Worm (Caenorhabditis elegans) whole organism, midembryonic: Measurements from ENCODE around the gene T09F5.2.

Experiments
- T22C8.4 ChIP-seq: fragments of 200-800 bp; sonication (Bioruptor generic); IDR thresholded peaks from 2 replicates; pipeline ENCODE4 v1.3.6; 2022; ENCODE audit warnings: missing genetic modification characterization, missing compliant biosample characterization
- cog-1 ChIP-seq: sonication (generic microtip); optimal IDR thresholded peaks from 2 replicates; lab custom pipeline; 2016; ENCODE audit warnings: missing genetic modification characterization, missing compliant biosample characterization
- flt-1 ChIP-seq: fragments of 200-800 bp; sonication (Bioruptor generic); IDR thresholded peaks from 2 replicates; pipeline ENCODE4 v1.3.6; 2022; ENCODE audit warnings: missing genetic modification characterization, missing compliant biosample characterization
- klf-2 ChIP-seq: fragments of 200-800 bp; sonication (Bioruptor generic); conservative IDR thresholded peaks from 2 replicates; pipeline ENCODE4 v1.3.6; 2022; ENCODE audit warnings: missing genetic modification reagents, missing genetic modification characterization, missing compliant biosample characterization
- med-1 ChIP-seq: sonication (generic microtip); optimal IDR thresholded peaks from 2 replicates; lab custom pipeline; 2017; ENCODE audit warnings: missing genetic modification characterization, mild to moderate bottlenecking, missing compliant biosample characterization, antibody characterized with exemption, missing genetic modification reagents; ENCODE audit not compliant: insufficient read depth
- ref-1 ChIP-seq: fragments of 200-800 bp; sonication (Bioruptor generic); conservative IDR thresholded peaks from 2 replicates; pipeline ENCODE4 v1.3.6; 2022; ENCODE audit warnings: missing genetic modification reagents, missing genetic modification characterization, missing compliant biosample characterization
- tab-1 ChIP-seq: fragments of 200-800 bp; sonication (Bioruptor generic); IDR thresholded peaks from 2 replicates; pipeline ENCODE4 v1.3.6; 2022; ENCODE audit warnings: missing genetic modification characterization, missing compliant biosample characterization
- ztf-23 ChIP-seq: fragments of 200-800 bp; sonication (Bioruptor generic); IDR thresholded peaks from 2 replicates; pipeline ENCODE4 v1.3.6; 2022; ENCODE audit warnings: missing genetic modification reagents, missing genetic modification characterization, missing compliant biosample characterization
- ztf-29 ChIP-seq: fragments of 200-800 bp; sonication (Bioruptor generic); IDR thresholded peaks from 2 replicates; pipeline ENCODE4 v1.3.6; 2022; ENCODE audit warnings: missing genetic modification reagents, missing genetic modification characterization, missing compliant biosample characterization

Gene T09F5.2

DNA sequence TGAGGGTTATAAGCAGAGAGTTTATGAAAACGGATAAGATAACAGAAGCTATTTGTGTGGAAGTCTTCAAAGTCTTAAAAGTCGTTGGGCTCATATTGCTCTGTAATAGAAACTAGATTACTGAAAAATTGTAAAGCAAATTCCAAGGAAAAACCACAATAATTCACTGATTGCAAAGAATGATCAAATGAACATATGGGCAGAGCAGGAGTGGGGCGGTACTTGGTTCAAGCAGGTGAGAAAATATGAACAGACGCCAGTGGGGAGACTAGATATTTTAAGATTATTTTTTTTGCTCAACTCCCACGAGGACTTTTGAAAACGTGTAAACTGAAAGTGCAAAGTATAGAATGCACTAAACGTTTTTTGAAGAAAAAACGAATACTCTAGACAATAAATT lies 18.3 kb upstream of the T09F5.2 start, which contains the start of gene str-171:
Gene str-171 (minus strand): TSS at position 101 of the 400 bp plus-strand sequence.
- no peak for TF ChIP-seq med-1

DNA sequence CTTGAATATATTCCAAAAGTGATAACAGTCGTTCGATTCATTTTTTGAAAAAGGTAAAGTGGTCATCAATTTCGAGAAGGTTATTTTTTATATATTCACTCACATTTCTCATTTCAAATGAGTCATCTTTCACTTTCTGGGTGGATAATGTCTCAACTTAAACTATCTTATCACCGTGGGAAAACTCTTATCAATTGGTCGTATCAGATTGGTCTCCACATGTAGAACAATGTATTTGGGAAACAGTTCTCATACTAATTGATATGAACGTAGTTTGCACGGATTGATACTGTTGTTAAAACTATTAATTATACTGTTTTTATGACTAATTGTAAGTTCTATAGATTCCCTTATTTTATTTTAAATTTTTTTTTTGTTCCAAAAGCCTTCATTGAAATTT lies 16.9 kb upstream of the T09F5.2 start:
- TF ChIP-seq cog-1 (tag; lab: Kevin White, UChicago) (no peak), klf-2 (GFP tag; lab: Robert Waterston, UW) (no peak), flt-1 (GFP tag; lab: Robert Waterston, UW) (no peak), ztf-23 (GFP tag; lab: Robert Waterston, UW) (no peak), med-1 (no peak), ztf-29 (GFP tag; lab: Robert Waterston, UW) (no peak), T22C8.4 (GFP tag; lab: Robert Waterston, UW) (no peak), ref-1 (GFP tag; lab: Robert Waterston, UW) (no peak), tab-1 (GFP tag; lab: Robert Waterston, UW) (no peak)

DNA sequence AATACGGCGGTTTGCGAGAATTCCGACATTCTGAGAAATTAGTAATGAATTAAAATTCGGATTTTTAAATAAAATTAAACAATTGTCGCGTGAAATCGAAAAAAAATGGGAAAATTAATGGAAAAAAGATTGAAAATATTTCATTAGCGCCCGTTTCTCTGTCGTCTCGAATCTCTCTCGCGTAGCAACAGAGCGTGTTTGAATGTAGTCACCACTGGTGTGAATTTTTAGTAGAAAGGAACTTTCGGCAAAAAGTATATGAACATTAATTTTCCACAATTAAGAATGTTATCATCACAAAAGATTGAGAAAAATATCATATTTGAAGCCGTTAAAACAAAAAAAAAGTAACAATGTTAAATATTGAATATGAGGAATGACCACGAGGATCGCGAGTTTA lies 14.0 kb upstream of the T09F5.2 start, which contains the start of gene aipl-1:
Gene aipl-1 (minus strand): TSS at position 30 of the 400 bp plus-strand sequence.
- TF ChIP-seq klf-2 (GFP tag; lab: Robert Waterston, UW) = no peak
- peak; percentile 1 for TF ChIP-seq cog-1 (tag; lab: Kevin White, UChicago)
- no peak for TF ChIP-seq flt-1 (GFP tag; lab: Robert Waterston, UW)
- TF ChIP-seq ztf-23 (GFP tag; lab: Robert Waterston, UW) = 0 out of 2 replicates have a peak, but pooled peaks have one; percentile 37
- no peak for TF ChIP-seq ztf-29 (GFP tag; lab: Robert Waterston, UW)
- no peak for TF ChIP-seq ref-1 (GFP tag; lab: Robert Waterston, UW)

DNA sequence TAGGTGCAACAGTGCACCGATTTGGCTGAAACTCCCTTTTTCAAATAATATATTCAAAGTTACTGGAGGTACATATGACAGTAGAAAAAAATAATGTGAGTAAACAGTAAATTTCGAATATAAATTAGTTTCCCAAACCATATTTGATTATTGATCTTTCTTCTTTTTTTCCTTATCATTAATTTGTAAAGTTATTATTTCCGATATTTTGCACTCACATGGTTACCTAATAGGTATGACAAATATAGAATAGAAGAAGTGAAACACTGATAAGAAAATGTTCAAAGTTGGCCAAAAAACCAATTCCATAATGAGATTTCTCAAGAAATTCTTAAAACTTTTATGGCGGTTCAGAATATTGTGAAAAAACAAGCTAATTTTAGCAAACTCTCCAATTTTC lies 10.9 kb upstream of the T09F5.2 start:
- TF ChIP-seq T22C8.4 (GFP tag; lab: Robert Waterston, UW) (no peak), ref-1 (GFP tag; lab: Robert Waterston, UW) (no peak), klf-2 (GFP tag; lab: Robert Waterston, UW) (no peak), cog-1 (tag; lab: Kevin White, UChicago) (no peak), ztf-29 (GFP tag; lab: Robert Waterston, UW) (no peak), tab-1 (GFP tag; lab: Robert Waterston, UW) (no peak), med-1 (no peak), flt-1 (GFP tag; lab: Robert Waterston, UW) (no peak), ztf-23 (GFP tag; lab: Robert Waterston, UW) (no peak)

DNA sequence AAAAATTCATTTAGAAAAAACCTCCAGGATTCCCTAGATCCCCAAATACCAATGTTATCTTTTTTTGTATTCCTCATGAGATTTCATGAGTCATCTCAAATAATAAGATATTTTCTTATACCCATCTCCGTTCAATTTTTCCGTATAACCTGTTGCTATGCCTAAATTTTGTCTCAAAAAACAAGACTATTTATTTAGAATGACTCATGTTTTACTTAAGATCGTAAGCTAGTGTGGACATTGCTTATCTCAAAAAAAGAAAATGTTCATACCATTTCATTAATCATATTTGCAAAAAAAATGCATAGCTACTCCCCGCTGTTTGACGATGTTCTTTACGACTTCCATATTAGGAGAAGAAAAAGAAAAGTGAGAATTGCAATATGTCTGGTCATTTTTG lies 10.5 kb upstream of the T09F5.2 start, which contains the start of gene K08F9.3:
Gene K08F9.3 (plus strand): TSS at position 301 of the 400 bp plus-strand sequence.
- no peak for TF ChIP-seq cog-1 (tag; lab: Kevin White, UChicago)
- TF ChIP-seq flt-1 (GFP tag; lab: Robert Waterston, UW) = no peak
- TF ChIP-seq tab-1 (GFP tag; lab: Robert Waterston, UW) = no peak
- no peak for TF ChIP-seq med-1
- TF ChIP-seq T22C8.4 (GFP tag; lab: Robert Waterston, UW) = no peak
- no peak for TF ChIP-seq ztf-23 (GFP tag; lab: Robert Waterston, UW)
- no peak for TF ChIP-seq ref-1 (GFP tag; lab: Robert Waterston, UW)
- TF ChIP-seq klf-2 (GFP tag; lab: Robert Waterston, UW) = no peak
- TF ChIP-seq ztf-29 (GFP tag; lab: Robert Waterston, UW) = no peak

DNA sequence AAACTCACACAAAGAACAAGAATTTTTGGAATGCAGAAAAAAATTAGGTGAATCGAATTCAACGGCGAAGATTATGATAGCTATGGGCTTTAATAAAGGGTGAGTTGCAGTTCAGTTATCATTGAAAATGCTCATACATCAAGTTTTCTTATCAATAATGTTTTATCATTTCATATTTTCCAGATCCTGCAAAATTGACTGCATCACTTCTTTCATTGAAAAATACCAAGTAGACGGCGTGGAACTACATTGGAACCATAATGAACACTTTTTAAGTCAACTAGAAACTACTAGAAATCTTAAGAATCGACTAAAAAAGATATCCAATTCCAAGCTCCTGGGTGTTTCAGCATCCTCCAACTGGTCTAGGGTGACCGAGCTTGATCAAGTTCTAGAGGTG lies 7.5 kb upstream of the T09F5.2 start, which contains the start of gene K08F9.1:
Gene K08F9.1 (minus strand): TSS at position 101 of the 400 bp plus-strand sequence.
- no peak for TF ChIP-seq T22C8.4 (GFP tag; lab: Robert Waterston, UW)
- TF ChIP-seq tab-1 (GFP tag; lab: Robert Waterston, UW) = no peak
- TF ChIP-seq ztf-23 (GFP tag; lab: Robert Waterston, UW) = no peak
- TF ChIP-seq ref-1 (GFP tag; lab: Robert Waterston, UW) = no peak
- no peak for TF ChIP-seq klf-2 (GFP tag; lab: Robert Waterston, UW)
- TF ChIP-seq cog-1 (tag; lab: Kevin White, UChicago) = no peak
- TF ChIP-seq ztf-29 (GFP tag; lab: Robert Waterston, UW) = no peak
- no peak for TF ChIP-seq med-1
- TF ChIP-seq flt-1 (GFP tag; lab: Robert Waterston, UW) = no peak

DNA sequence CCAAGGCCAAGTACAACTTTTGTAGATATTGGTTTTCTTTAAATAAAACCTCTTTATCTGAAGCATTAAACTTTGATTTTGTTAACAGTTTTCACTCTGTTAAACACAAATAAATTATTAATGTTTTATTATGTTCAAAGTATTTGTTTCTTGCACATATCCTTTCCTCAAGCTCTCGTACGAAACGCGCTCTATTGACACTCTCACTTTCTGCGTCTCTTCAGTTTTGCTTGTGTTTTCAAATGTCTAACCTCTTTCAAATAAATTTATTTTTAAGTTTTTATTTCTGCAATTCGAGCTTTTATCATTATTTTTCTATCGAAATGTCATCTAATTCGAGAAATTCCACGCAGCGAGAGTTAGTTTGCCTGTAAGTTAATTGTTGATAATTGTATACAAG lies 7.0 kb upstream of the T09F5.2 start, which contains the start of gene K08F9.4:
Gene K08F9.4 (plus strand): TSS at position 222 of the 400 bp plus-strand sequence.
- TF ChIP-seq ztf-29 (GFP tag; lab: Robert Waterston, UW) = no peak
- TF ChIP-seq ztf-23 (GFP tag; lab: Robert Waterston, UW) = no peak
- TF ChIP-seq klf-2 (GFP tag; lab: Robert Waterston, UW) = no peak
- no peak for TF ChIP-seq ref-1 (GFP tag; lab: Robert Waterston, UW)
- no peak for TF ChIP-seq T22C8.4 (GFP tag; lab: Robert Waterston, UW)
- no peak for TF ChIP-seq flt-1 (GFP tag; lab: Robert Waterston, UW)
- no peak for TF ChIP-seq cog-1 (tag; lab: Kevin White, UChicago)
- TF ChIP-seq med-1 = no peak
- TF ChIP-seq tab-1 (GFP tag; lab: Robert Waterston, UW) = no peak

DNA sequence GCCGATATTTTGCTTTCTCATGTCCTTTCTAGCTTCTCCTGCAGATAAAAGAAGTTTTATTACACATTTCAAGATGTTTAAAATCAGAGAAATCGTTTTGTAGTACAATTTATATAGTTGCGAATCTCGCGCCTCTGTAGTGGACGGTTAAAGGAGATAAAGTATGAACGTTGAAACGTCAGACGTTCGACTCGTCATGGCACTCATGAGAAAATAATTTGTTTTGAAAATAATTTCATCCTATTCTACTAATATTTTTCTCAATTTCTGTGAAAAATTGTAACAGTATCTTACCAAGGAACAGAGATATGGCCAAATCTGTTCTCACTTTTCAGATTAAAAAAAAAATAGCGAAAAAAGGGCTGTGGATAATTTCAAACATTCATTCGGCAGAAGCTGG lies 3.0 kb upstream of the T09F5.2 start, which contains the start of gene T09F5.20:
Gene T09F5.20 (minus strand): TSS at position 101 of the 400 bp plus-strand sequence.
- TF ChIP-seq med-1 = no peak
- TF ChIP-seq cog-1 (tag; lab: Kevin White, UChicago) = no peak
- TF ChIP-seq ztf-23 (GFP tag; lab: Robert Waterston, UW) = no peak
- no peak for TF ChIP-seq ztf-29 (GFP tag; lab: Robert Waterston, UW)
- TF ChIP-seq T22C8.4 (GFP tag; lab: Robert Waterston, UW) = no peak
- TF ChIP-seq tab-1 (GFP tag; lab: Robert Waterston, UW) = no peak
- TF ChIP-seq ref-1 (GFP tag; lab: Robert Waterston, UW) = no peak
- TF ChIP-seq klf-2 (GFP tag; lab: Robert Waterston, UW) = no peak
- no peak for TF ChIP-seq flt-1 (GFP tag; lab: Robert Waterston, UW)

DNA sequence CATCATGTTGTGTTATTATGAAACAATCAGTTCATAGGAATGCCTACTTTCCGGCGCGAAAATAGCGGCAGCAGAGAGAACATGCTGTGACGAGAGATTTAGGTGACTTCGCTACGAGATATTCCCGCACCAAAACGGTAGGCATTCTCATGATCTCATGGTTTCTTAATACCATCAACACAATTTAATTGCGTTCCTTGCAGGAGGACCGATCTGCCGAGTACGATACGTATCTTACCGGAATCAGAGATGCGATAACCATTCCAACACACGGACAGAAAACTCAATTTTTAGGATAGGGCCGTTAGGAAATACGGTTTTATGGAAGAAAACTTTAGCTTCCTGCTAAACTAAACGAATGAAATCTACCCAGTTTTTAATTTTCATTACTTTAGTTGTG lies 2.0 kb upstream of the T09F5.2 start, which contains the start of gene T09F5.1:
Gene T09F5.1 (plus strand): TSS at position 301 of the 400 bp plus-strand sequence.
- no peak for TF ChIP-seq ztf-29 (GFP tag; lab: Robert Waterston, UW)
- no peak for TF ChIP-seq ref-1 (GFP tag; lab: Robert Waterston, UW)
- no peak for TF ChIP-seq ztf-23 (GFP tag; lab: Robert Waterston, UW)
- no peak for TF ChIP-seq flt-1 (GFP tag; lab: Robert Waterston, UW)
- no peak for TF ChIP-seq T22C8.4 (GFP tag; lab: Robert Waterston, UW)
- no peak for TF ChIP-seq cog-1 (tag; lab: Kevin White, UChicago)
- no peak for TF ChIP-seq tab-1 (GFP tag; lab: Robert Waterston, UW)
- TF ChIP-seq med-1 = no peak
- TF ChIP-seq klf-2 (GFP tag; lab: Robert Waterston, UW) = no peak
